Worm (Caenorhabditis elegans) whole organism, early embryonic: ENCODE measurements around the gene delm-1.

Source experiments
- B0310.2 ChIP-seq: sonication (generic microtip); optimal IDR thresholded peaks from 2 replicates; lab custom pipeline; 2016; ENCODE audit warnings: mild to moderate bottlenecking, missing genetic modification characterization, missing compliant biosample characterization
- F13C5.2 ChIP-seq: sonication (generic microtip); optimal IDR thresholded peaks from 2 replicates; lab custom pipeline; 2017; ENCODE audit warnings: mild to moderate bottlenecking, missing genetic modification characterization, inconsistent platforms, missing compliant biosample characterization
- aly-1 ChIP-seq: sonication (generic microtip); optimal IDR thresholded peaks from 2 replicates; lab custom pipeline; 2016; ENCODE audit warnings: missing genetic modification characterization, missing compliant biosample characterization
- ama-1 ChIP-seq: fragments of 150-350 bp; optimal IDR thresholded peaks from 2 replicates; lab custom pipeline; 2014
- ceh-13 ChIP-seq: fragments of 200-800 bp; sonication (Bioruptor generic); optimal IDR thresholded peaks from 2 replicates; lab custom pipeline; 2018; ENCODE audit warnings: mild to moderate bottlenecking, missing genetic modification characterization, missing compliant biosample characterization
- ceh-36 ChIP-seq: sonication (generic microtip); optimal IDR thresholded peaks from 2 replicates; lab custom pipeline; 2016; ENCODE audit warnings: missing genetic modification characterization, inconsistent platforms, missing compliant biosample characterization
- ets-7 ChIP-seq: sonication (generic microtip); optimal IDR thresholded peaks from 2 replicates; lab custom pipeline; 2016; ENCODE audit warnings: missing genotype, missing genetic modification characterization, missing compliant biosample characterization
- flt-1 ChIP-seq: fragments of 200-800 bp; sonication (Bioruptor generic); IDR thresholded peaks from 2 replicates; pipeline ENCODE4 v1.3.6; 2022; ENCODE audit warnings: missing genetic modification characterization, missing compliant biosample characterization
- hmbx-1 ChIP-seq: sonication (generic microtip); optimal IDR thresholded peaks from 2 replicates; lab custom pipeline; 2016; ENCODE audit warnings: mild to moderate bottlenecking, missing genetic modification characterization, missing compliant biosample characterization
- hmg-4 ChIP-seq: fragments of 200-800 bp; sonication (Bioruptor generic); optimal IDR thresholded peaks from 2 replicates; lab custom pipeline; 2018; ENCODE audit warnings: mild to moderate bottlenecking, missing genetic modification characterization, missing compliant biosample characterization
- hnd-1 ChIP-seq: sonication (generic microtip); optimal IDR thresholded peaks from 2 replicates; lab custom pipeline; 2016; ENCODE audit warnings: missing genetic modification characterization, missing compliant biosample characterization
- pes-1 ChIP-seq: fragments of 200-800 bp; sonication (Bioruptor generic); IDR thresholded peaks from 2 replicates; pipeline ENCODE4 v1.3.6; 2022; ENCODE audit warnings: missing genetic modification reagents, missing genetic modification characterization, missing compliant biosample characterization
- scrt-1 ChIP-seq: fragments of 200-800 bp; sonication (Bioruptor generic); IDR thresholded peaks from 2 replicates; pipeline ENCODE4 v1.3.6; 2022; ENCODE audit warnings: missing genetic modification characterization, missing compliant biosample characterization
- sea-1 ChIP-seq: fragments of 200-800 bp; sonication (Bioruptor generic); conservative IDR thresholded peaks from 2 replicates; pipeline ENCODE4 v1.3.6; 2022; ENCODE audit warnings: missing genetic modification characterization, missing compliant biosample characterization
- tbx-11 ChIP-seq: fragments of 200-800 bp; sonication (Bioruptor generic); IDR thresholded peaks from 2 replicates; pipeline ENCODE4 v1.3.6; 2022; ENCODE audit warnings: missing genetic modification characterization, missing compliant biosample characterization
- tbx-37 ChIP-seq: fragments of 200-800 bp; sonication (Bioruptor generic); conservative IDR thresholded peaks from 2 replicates; pipeline ENCODE4 v1.3.6; 2022; ENCODE audit warnings: missing genetic modification reagents, missing genetic modification characterization, missing compliant biosample characterization
- tra-4 ChIP-seq: sonication (generic microtip); optimal IDR thresholded peaks from 2 replicates; lab custom pipeline; 2017; ENCODE audit warnings: missing genetic modification characterization, missing compliant biosample characterization

Gene delm-1

ce11 chrIV:9135377-9135776 lies at the start of gene delm-1:
delm-1 (minus strand) TSS chrIV:9135477.
- no peak for TF ChIP-seq hmg-4 (GFP tag; lab: Kevin White, UChicago)

- no peak for TF ChIP-seq ceh-13
- no peak for TF ChIP-seq scrt-1 (GFP tag; lab: Robert Waterston, UW)
- no peak for TF ChIP-seq ceh-36 (tag; lab: Kevin White, UChicago)
- no peak for TF ChIP-seq sea-1
- TF ChIP-seq tra-4 (tag; lab: Kevin White, UChicago), result no peak
- no peak for TF ChIP-seq ets-7 (tag; lab: Kevin White, UChicago)
- TF ChIP-seq aly-1 (tag; lab: Kevin White, UChicago), result no peak
- TF ChIP-seq tbx-11 (GFP tag; lab: Robert Waterston, UW), result no peak
- no peak for TF ChIP-seq tbx-37
- no peak for TF ChIP-seq B0310.2 (tag; lab: Kevin White, UChicago)
- no peak for TF ChIP-seq flt-1 (GFP tag; lab: Robert Waterston, UW)
- TF ChIP-seq hmg-4 (GFP tag; lab: Kevin White, UChicago), result no peak
- TF ChIP-seq ama-1 (lab: Kevin White, UChicago), result no peak
- no peak for TF ChIP-seq pes-1
- TF ChIP-seq hnd-1, result no peak
Observed at ce11 chrIV:9184547-9184946, 49.3 kb upstream of the delm-1 start, which contains the start of gene C07C7.1. C07C7.1 (plus strand) TSS chrIV:9184847.

- TF ChIP-seq flt-1 (GFP tag; lab: Robert Waterston, UW) (no peak), aly-1 (tag; lab: Kevin White, UChicago) (no peak), hmg-4 (GFP tag; lab: Kevin White, UChicago) (no peak), F13C5.2 (no peak), tbx-37 (no peak), hnd-1 (no peak), hmbx-1 (tag; lab: Kevin White, UChicago) (no peak), ama-1 (lab: Kevin White, UChicago) (no peak), tbx-11 (GFP tag; lab: Robert Waterston, UW) (no peak)
Observed at ce11 chrIV:9169764-9170163, 34.5 kb upstream of the delm-1 start.

ce11 chrIV:9165681-9166080 lies 30.4 kb upstream of the delm-1 start, which contains the start of gene C07C7.3:
C07C7.3 (plus strand) TSS chrIV:9166051.
- TF ChIP-seq hnd-1 (no peak), hmbx-1 (tag; lab: Kevin White, UChicago) (no peak), tra-4 (tag; lab: Kevin White, UChicago) (no peak), B0310.2 (tag; lab: Kevin White, UChicago) (no peak), flt-1 (GFP tag; lab: Robert Waterston, UW) (no peak), aly-1 (tag; lab: Kevin White, UChicago) (no peak), sea-1 (no peak), scrt-1 (GFP tag; lab: Robert Waterston, UW) (no peak), ceh-36 (tag; lab: Kevin White, UChicago) (no peak), pes-1 (no peak), ets-7 (tag; lab: Kevin White, UChicago) (no peak), hmg-4 (GFP tag; lab: Kevin White, UChicago) (no peak), tbx-37 (no peak), ceh-13 (no peak), tbx-11 (GFP tag; lab: Robert Waterston, UW) (no peak), F13C5.2 (no peak), ama-1 (lab: Kevin White, UChicago) (no peak)

ce11 chrIV:9165027-9165426 lies 29.8 kb upstream of the delm-1 start, which contains the start of gene pcp-2:
pcp-2 (minus strand) TSS chrIV:9165127.
- no peak for TF ChIP-seq scrt-1 (GFP tag; lab: Robert Waterston, UW)
- TF ChIP-seq tbx-11 (GFP tag; lab: Robert Waterston, UW), result no peak
- no peak for TF ChIP-seq F13C5.2
- no peak for TF ChIP-seq hmg-4 (GFP tag; lab: Kevin White, UChicago)

ce11 chrIV:9159863-9160262 lies 24.6 kb upstream of the delm-1 start:
- TF ChIP-seq aly-1 (tag; lab: Kevin White, UChicago) (no peak), hmbx-1 (tag; lab: Kevin White, UChicago) (no peak), hmg-4 (GFP tag; lab: Kevin White, UChicago) (no peak), tbx-11 (GFP tag; lab: Robert Waterston, UW) (no peak), hnd-1 (no peak), F13C5.2 (no peak), ceh-13 (no peak), ets-7 (tag; lab: Kevin White, UChicago) (no peak), pes-1 (no peak), B0310.2 (tag; lab: Kevin White, UChicago) (no peak), tra-4 (tag; lab: Kevin White, UChicago) (no peak), scrt-1 (GFP tag; lab: Robert Waterston, UW) (no peak), sea-1 (no peak), ama-1 (lab: Kevin White, UChicago) (no peak)

- TF ChIP-seq tbx-37, result no peak
- no peak for TF ChIP-seq hmg-4 (GFP tag; lab: Kevin White, UChicago)
- no peak for TF ChIP-seq scrt-1 (GFP tag; lab: Robert Waterston, UW)
- TF ChIP-seq ama-1 (lab: Kevin White, UChicago), result no peak
- no peak for TF ChIP-seq pes-1
- no peak for TF ChIP-seq B0310.2 (tag; lab: Kevin White, UChicago)
- TF ChIP-seq flt-1 (GFP tag; lab: Robert Waterston, UW), result no peak
- no peak for TF ChIP-seq ceh-36 (tag; lab: Kevin White, UChicago)
- TF ChIP-seq hmbx-1 (tag; lab: Kevin White, UChicago), result no peak
Observed at ce11 chrIV:9158969-9159800, 23.9 kb upstream of the delm-1 start, which contains the start of gene pcp-3. pcp-3 (minus strand) TSS chrIV:9159019.
